Worm (Caenorhabditis elegans): ENCODE data around the gene C35A5.6.

- no peak for TF ChIP-seq med-1 (GFP tag; optimal IDR thresholded peaks at IDR 0.05; ENCODE audit: insufficient read depth)
- TF ChIP-seq ztf-23 (GFP tag; IDR thresholded peaks at IDR 0.05), result no peak
- no peak for TF ChIP-seq klf-2 (GFP tag; conservative IDR thresholded peaks at IDR 0.05)
- no peak for TF ChIP-seq ztf-29 (GFP tag; IDR thresholded peaks at IDR 0.05)
- TF ChIP-seq flt-1 (GFP tag; IDR thresholded peaks at IDR 0.05), result no peak
- TF ChIP-seq T22C8.4 (GFP tag; IDR thresholded peaks at IDR 0.05), result no peak
- TF ChIP-seq ref-1 (GFP tag; conservative IDR thresholded peaks at IDR 0.05), result no peak
- no peak for TF ChIP-seq tab-1 (GFP tag; IDR thresholded peaks at IDR 0.05)
- TF ChIP-seq cog-1 (tag; optimal IDR thresholded peaks at IDR 0.05), result no peak
Observed at ce11 chrV:10536095-10536691, 27.3 kb downstream of the C35A5.6 start, which contains the start of gene ppm-1.A.

All from whole organism, midembryonic.